Comparison of ENCODE assay signal across 1 fruit fly cellular context in the genomic region with DNA sequence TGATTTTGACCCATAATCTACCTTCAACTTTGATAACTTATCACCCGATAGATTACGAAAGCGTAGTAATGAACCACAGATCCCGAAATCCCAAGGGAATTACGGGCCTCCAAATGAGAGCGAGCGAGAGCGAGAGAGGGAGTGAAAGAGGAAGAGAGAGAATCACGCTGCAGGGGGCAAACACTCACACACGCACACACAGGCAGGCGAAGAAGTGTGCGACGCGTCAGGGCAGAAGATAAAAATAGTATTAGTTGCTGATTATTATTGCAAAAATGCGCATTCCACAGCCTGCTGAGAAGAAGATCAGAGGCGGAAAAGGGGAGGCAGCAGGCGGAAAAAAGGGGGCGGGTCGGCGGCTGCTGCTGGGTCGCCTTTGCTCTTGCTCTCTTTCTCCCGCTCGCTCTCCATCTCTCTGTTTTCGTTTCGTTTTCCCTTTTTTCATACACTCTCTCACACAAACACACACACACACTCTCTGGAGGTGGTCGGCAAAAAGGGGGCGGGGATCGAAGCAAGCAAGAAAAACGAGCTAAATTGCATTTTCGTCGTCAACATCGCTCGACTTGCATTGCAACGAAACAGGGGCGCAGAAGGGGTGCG.
TF ChIP-seq lines count a peak whose summit lies in the region.

No protein-coding gene starts in this region.

TF ChIP-seq in whole organism, embryonic, 481 proteins besides CTCF, POLR2A, EP300 and RAD21 (continued from another document):
- TF ChIP-seq Opbp (GFP tag; IDR thresholded peaks at IDR 0.05; lab: Robert Waterston, UW; ENCODE audit: partially characterized antibody): 0 out of 3 replicates have a peak, but pooled peaks have one; percentile 29
- peak; percentile 80 for TF ChIP-seq CG12769 (tag; optimal IDR thresholded peaks at IDR 0.05; lab: Kevin White, UChicago)
- peak; percentile 45; the same call in 1 of the 2 replicates for TF ChIP-seq hbn (GFP tag; IDR thresholded peaks at IDR 0.05; lab: Robert Waterston, UW; ENCODE audit: partially characterized antibody)
- TF ChIP-seq CG1832 (GFP tag; optimal IDR thresholded peaks at IDR 0.05; lab: Kevin White, UChicago): peak; percentile 77
- peak; percentile 93 for TF ChIP-seq CG15479 (GFP tag; optimal IDR thresholded peaks at IDR 0.05; lab: Kevin White, UChicago)
- TF ChIP-seq amos (GFP tag; IDR thresholded peaks at IDR 0.05; lab: Robert Waterston, UW; ENCODE audit: partially characterized antibody): 0 out of 2 replicates have a peak, but pooled peaks have one; percentile 12
- TF ChIP-seq ara (GFP tag; IDR thresholded peaks at IDR 0.05; lab: Robert Waterston, UW): 0 out of 2 replicates have a peak, but pooled peaks have one; percentile 20
- no peak for TF ChIP-seq grau (tag; optimal IDR thresholded peaks at IDR 0.05; lab: Kevin White, UChicago)
- 0 out of 2 replicates have a peak, but pooled peaks have one; percentile 0 for TF ChIP-seq stc (GFP tag; IDR thresholded peaks at IDR 0.05; lab: Robert Waterston, UW)
- TF ChIP-seq danr (GFP tag; IDR thresholded peaks at IDR 0.05; lab: Robert Waterston, UW): no peak
- no peak for TF ChIP-seq CG6791 (GFP tag; IDR thresholded peaks at IDR 0.05; lab: Robert Waterston, UW; ENCODE audit: partially characterized antibody)
- peak; percentile 92 for TF ChIP-seq sug (tag; optimal IDR thresholded peaks at IDR 0.05; lab: Kevin White, UChicago)
- TF ChIP-seq corto (GFP tag; optimal IDR thresholded peaks at IDR 0.05; lab: Kevin White, UChicago): no peak
- TF ChIP-seq crol (GFP tag; IDR thresholded peaks at IDR 0.05; lab: Robert Waterston, UW): peak; percentile 61
